Fruit fly (Drosophila melanogaster) whole organism, wandering third instar larva: ENCODE data around the gene sas.

Experiments used
- CG32264 ChIP-seq: fragments of 200-800 bp; sonication (Bioruptor generic); optimal IDR thresholded peaks from 2 replicates; lab custom pipeline; 2016; ENCODE audit warnings: missing biosample characterization, missing genetic modification characterization
- CG9705 ChIP-seq: fragments of 200-800 bp; sonication (Bioruptor generic); optimal IDR thresholded peaks from 2 replicates; lab custom pipeline; 2018; ENCODE audit warnings: missing biosample characterization, mild to moderate bottlenecking, missing genetic modification characterization
- CrebA ChIP-seq: fragments of 200-800 bp; sonication (Bioruptor generic); optimal IDR thresholded peaks from 2 replicates; lab custom pipeline; 2016; ENCODE audit warnings: missing biosample characterization, mild to moderate bottlenecking, missing genetic modification characterization, borderline replicate concordance
- Dfd ChIP-seq: fragments of >200 bp; optimal IDR thresholded peaks from 2 replicates; lab custom pipeline; 2017; ENCODE audit warnings: missing biosample characterization, missing genetic modification characterization
- Dif ChIP-seq: fragments of 200-275, 200-300 bp; sonication (Bioruptor generic); optimal IDR thresholded peaks from 2 replicates; lab custom pipeline; 2018; ENCODE audit warnings: missing biosample characterization, missing genetic modification characterization; ENCODE audit not compliant: partially characterized antibody
- GATAd ChIP-seq: sonication (Bioruptor generic); optimal IDR thresholded peaks from 2 replicates; lab custom pipeline; 2016; ENCODE audit warnings: missing biosample characterization, missing genetic modification characterization
- HLH106 ChIP-seq: fragments of 200-800 bp; optimal IDR thresholded peaks from 3 replicates; lab custom pipeline; 2019; ENCODE audit warnings: missing biosample characterization, mild to moderate bottlenecking, missing genetic modification characterization, moderate library complexity
- Hnf4 ChIP-seq: fragments of 200-800 bp; sonication (Bioruptor generic); optimal IDR thresholded peaks from 2 replicates; lab custom pipeline; 2016; ENCODE audit warnings: missing biosample characterization, mild to moderate bottlenecking, missing genetic modification characterization
- Hr78 ChIP-seq: fragments of >200 bp; optimal IDR thresholded peaks from 2 replicates; lab custom pipeline; 2017; ENCODE audit warnings: missing biosample characterization, missing genetic modification characterization
- Hr83 ChIP-seq: fragments of 200-300 bp; sonication (Bioruptor generic); optimal IDR thresholded peaks from 2 replicates; lab custom pipeline; 2016; ENCODE audit warnings: missing biosample characterization, mild to moderate bottlenecking, missing genetic modification characterization, moderate library complexity; ENCODE audit not compliant: poor library complexity, severe bottlenecking
- Jra ChIP-seq: sonication (Bioruptor generic); optimal IDR thresholded peaks from 2 replicates; lab custom pipeline; 2016; ENCODE audit warnings: missing biosample characterization, missing genetic modification characterization
- Mio ChIP-seq: sonication (Bioruptor generic); optimal IDR thresholded peaks from 2 replicates; lab custom pipeline; 2016; ENCODE audit warnings: missing biosample characterization, missing genetic modification characterization
- Myc ChIP-seq: fragments of >200 bp; optimal IDR thresholded peaks from 2 replicates; lab custom pipeline; 2017
- N ChIP-seq: fragments of >200 bp; optimal IDR thresholded peaks from 2 replicates; lab custom pipeline; 2018; ENCODE audit warnings: missing biosample characterization, missing external identifiers, missing genetic modification characterization
- Sp1 ChIP-seq: fragments of 200-800 bp; sonication (Bioruptor generic); optimal IDR thresholded peaks from 3 replicates; lab custom pipeline; 2019; ENCODE audit warnings: missing biosample characterization, mild to moderate bottlenecking, missing genetic modification characterization, moderate library complexity
- Vsx2 ChIP-seq: fragments of 200-300, 225-300 bp; sonication (Bioruptor generic); optimal IDR thresholded peaks from 2 replicates; lab custom pipeline; 2018; ENCODE audit warnings: missing biosample characterization, missing genetic modification characterization; ENCODE audit not compliant: partially characterized antibody
- br ChIP-seq: fragments of 200-800 bp; sonication (Bioruptor generic); optimal IDR thresholded peaks from 2 replicates; lab custom pipeline; 2016; ENCODE audit warnings: missing biosample characterization, missing genetic modification characterization
- brk ChIP-seq: fragments of 200-800 bp; sonication (Bioruptor generic); optimal IDR thresholded peaks from 2 replicates; lab custom pipeline; 2016; ENCODE audit warnings: missing biosample characterization, mild to moderate bottlenecking, missing genetic modification characterization
- dl ChIP-seq, 2 experiments: fragments of 175-275, 200-275 bp in 1 of 2; fragments of 200-275 bp in 1 of 2; sonication (Bioruptor generic); optimal IDR thresholded peaks; lab custom pipeline; 2018; ENCODE audit warnings: mild to moderate bottlenecking in 2 of 2, missing biosample characterization in 2 of 2, missing genetic modification characterization in 2 of 2, moderate library complexity in 2 of 2; ENCODE audit not compliant: partially characterized antibody in 2 of 2, insufficient read depth in 1 of 2
- dmrt93B ChIP-seq: fragments of 200-800 bp; sonication (Bioruptor generic); optimal IDR thresholded peaks from 2 replicates; lab custom pipeline; 2018; ENCODE audit warnings: missing biosample characterization, mild to moderate bottlenecking, missing genetic modification characterization
- dsf ChIP-seq: sonication (Bioruptor generic); optimal IDR thresholded peaks from 2 replicates; lab custom pipeline; 2016; ENCODE audit warnings: missing biosample characterization, missing genetic modification characterization, borderline replicate concordance
- ey ChIP-seq: fragments of 200-800 bp; sonication (Bioruptor generic); optimal IDR thresholded peaks from 2 replicates; lab custom pipeline; 2016; ENCODE audit warnings: missing biosample characterization, missing genetic modification characterization
- foxo ChIP-seq, 2 experiments: fragments of 200-800 bp; sonication (Bioruptor generic); optimal IDR thresholded peaks; 2 replicates in 1 of 2; 3 replicates in 1 of 2; lab custom pipeline; 2016 to 2017; ENCODE audit warnings: missing biosample characterization in 2 of 2, missing genetic modification characterization in 2 of 2
- h ChIP-seq: fragments of 200-800 bp; sonication (Bioruptor generic); optimal IDR thresholded peaks from 3 replicates; lab custom pipeline; 2016; ENCODE audit warnings: missing biosample characterization, mild to moderate bottlenecking, missing genetic modification characterization
- jim ChIP-seq: fragments of 175-275, 200-325 bp; sonication (Bioruptor generic); optimal IDR thresholded peaks from 2 replicates; lab custom pipeline; 2016; ENCODE audit warnings: missing biosample characterization, mild to moderate bottlenecking, missing genetic modification characterization
- lola ChIP-seq: fragments of >200 bp; optimal IDR thresholded peaks from 2 replicates; lab custom pipeline; 2017; ENCODE audit warnings: missing biosample characterization, missing genetic modification characterization
- psq ChIP-seq: fragments of 200-800 bp; sonication (Bioruptor generic); optimal IDR thresholded peaks from 3 replicates; lab custom pipeline; 2017; ENCODE audit warnings: missing biosample characterization, mild to moderate bottlenecking, missing genetic modification characterization, moderate library complexity
- sage ChIP-seq: fragments of 200-800 bp; sonication (Bioruptor generic); optimal IDR thresholded peaks from 2 replicates; lab custom pipeline; 2016; ENCODE audit warnings: missing biosample characterization, mild to moderate bottlenecking, missing genetic modification characterization
- sv ChIP-seq: fragments of 200-800 bp; sonication (Bioruptor generic); optimal IDR thresholded peaks from 3 replicates; lab custom pipeline; 2016; ENCODE audit warnings: missing biosample characterization, missing genetic modification characterization
- tai ChIP-seq: sonication (Bioruptor generic); optimal IDR thresholded peaks from 2 replicates; lab custom pipeline; 2016; ENCODE audit warnings: missing biosample characterization, missing genetic modification characterization
- woc ChIP-seq: sonication (Bioruptor generic); optimal IDR thresholded peaks from 2 replicates; lab custom pipeline; 2016; ENCODE audit warnings: missing biosample characterization, mild to moderate bottlenecking, missing genetic modification characterization

The sas gene

dm6 chr3R:7187989-7188388, 25.4 kb downstream of the sas start:
- no peak for TF ChIP-seq sage (GFP tag; lab: Kevin White, UChicago)
- TF ChIP-seq Dfd = no peak
- TF ChIP-seq jim (GFP tag; lab: Kevin White, UChicago) = no peak
- TF ChIP-seq Dif = no peak
- TF ChIP-seq br (GFP tag; lab: Kevin White, UChicago) = no peak
- no peak for TF ChIP-seq CrebA
- TF ChIP-seq Mio (GFP tag; lab: Kevin White, UChicago) = no peak
- no peak for TF ChIP-seq Hr78 (GFP tag; lab: Kevin White, UChicago)
- TF ChIP-seq psq (GFP tag; lab: Kevin White, UChicago) = no peak
- TF ChIP-seq ey (GFP tag; lab: Kevin White, UChicago) = no peak
- no peak for TF ChIP-seq Vsx2 (GFP tag; lab: Kevin White, UChicago)
- TF ChIP-seq Hnf4 (GFP tag; lab: Kevin White, UChicago) = no peak
- no peak for TF ChIP-seq sv (GFP tag; lab: Kevin White, UChicago)
- no peak for TF ChIP-seq HLH106
- TF ChIP-seq brk (GFP tag; lab: Kevin White, UChicago) = no peak
- no peak for TF ChIP-seq dl (GFP tag; optimal IDR thresholded peaks at IDR 0.05; lab: Kevin White, UChicago; ENCODE audit: insufficient read depth in 1 of 2, partially characterized antibody in 2 of 2)
- no peak for TF ChIP-seq dmrt93B (GFP tag; lab: Kevin White, UChicago)

DNA sequence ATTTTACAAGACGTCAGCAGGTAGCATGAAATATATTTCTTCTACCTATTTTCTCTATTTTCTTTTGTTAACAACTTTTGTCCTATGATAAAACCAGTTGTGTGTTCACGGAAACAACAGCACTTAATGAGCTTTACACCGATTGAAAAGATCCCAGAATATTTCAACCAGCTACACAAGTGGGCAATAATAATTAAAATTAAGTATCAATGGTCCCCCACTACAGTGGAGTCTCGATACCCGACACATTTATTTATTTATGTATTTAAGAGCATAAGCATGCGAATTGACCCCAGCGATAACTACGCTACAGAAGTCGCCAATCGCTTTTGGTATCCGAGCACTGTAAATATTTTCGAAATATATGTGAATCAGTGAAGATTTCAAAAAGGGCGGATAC, 26.1 kb downstream of the sas start:
- TF ChIP-seq foxo (GFP tag; optimal IDR thresholded peaks at IDR 0.05; lab: Kevin White, UChicago) (no peak), brk (GFP tag; lab: Kevin White, UChicago) (no peak), Vsx2 (GFP tag; lab: Kevin White, UChicago) (no peak), GATAd (no peak), lola (no peak), Myc (lab: Kevin White, UChicago) (no peak)

DNA sequence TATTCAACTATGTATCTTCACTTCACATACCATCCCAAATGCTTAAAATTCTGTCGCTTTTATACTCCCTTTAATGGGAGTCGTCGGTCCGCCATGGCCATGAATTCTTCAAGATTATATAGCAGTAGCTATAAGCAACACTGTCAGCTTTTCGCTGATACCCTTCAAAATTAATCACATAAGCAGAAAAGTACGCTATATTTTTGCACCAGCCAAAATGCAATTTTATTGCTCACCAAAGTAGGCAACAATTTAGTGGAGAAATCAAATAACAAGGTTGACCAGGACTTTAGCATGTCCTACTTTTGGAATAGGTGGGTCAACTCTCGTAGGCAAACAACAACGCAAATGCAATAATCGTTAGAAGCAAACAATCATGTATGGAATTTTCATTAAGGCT, 37.2 kb downstream of the sas start:
- TF ChIP-seq h (GFP tag; lab: Kevin White, UChicago) (no peak), Hr83 (GFP tag; lab: Kevin White, UChicago) (no peak), ey (GFP tag; lab: Kevin White, UChicago) (no peak), CG9705 (no peak), Hr78 (GFP tag; lab: Kevin White, UChicago) (no peak), dsf (GFP tag; lab: Kevin White, UChicago) (no peak), lola (peak; percentile 7), CG32264 (GFP tag; lab: Kevin White, UChicago) (no peak), Myc (lab: Kevin White, UChicago) (peak; percentile 90), woc (GFP tag; lab: Kevin White, UChicago) (no peak), N (GFP tag; lab: Kevin White, UChicago) (peak; percentile 76), Jra (GFP tag; lab: Kevin White, UChicago) (no peak), psq (GFP tag; lab: Kevin White, UChicago) (no peak), Dif (peak; percentile 54), Vsx2 (GFP tag; lab: Kevin White, UChicago) (peak; percentile 81), dmrt93B (GFP tag; lab: Kevin White, UChicago) (no peak), dl (GFP tag; optimal IDR thresholded peaks at IDR 0.05; lab: Kevin White, UChicago; ENCODE audit: insufficient read depth in 1 of 2, partially characterized antibody in 2 of 2) (peak in 1 of 2 experiments; percentile 31), tai (GFP tag; lab: Kevin White, UChicago) (no peak), Dfd (no peak)

DNA sequence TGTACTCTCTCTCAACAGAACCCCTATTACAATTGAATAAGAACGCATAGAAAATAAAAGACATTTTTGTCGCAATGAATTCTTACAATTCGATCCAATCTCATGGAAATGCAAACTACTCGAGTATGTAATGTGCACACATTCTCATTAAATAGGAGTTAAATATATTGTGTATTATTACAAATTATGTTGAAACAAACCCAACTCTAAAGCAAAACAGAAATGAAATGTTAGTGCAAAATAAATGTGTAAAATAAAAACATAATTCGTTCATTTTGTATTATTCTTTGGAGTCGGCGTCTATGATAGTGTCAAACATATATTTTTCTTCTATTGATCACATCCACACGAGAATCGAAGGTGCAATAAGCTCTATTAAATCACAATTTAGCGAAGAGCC, 38.1 kb downstream of the sas start, which contains the start of gene CG14609:
Gene CG14609, plus strand, starts transcription at position 301 of the 400 bp plus-strand sequence.
- TF ChIP-seq Mio (GFP tag; lab: Kevin White, UChicago) (no peak), Hr83 (GFP tag; lab: Kevin White, UChicago) (no peak), Sp1 (GFP tag; lab: Kevin White, UChicago) (no peak), CG9705 (no peak), GATAd (no peak), sv (GFP tag; lab: Kevin White, UChicago) (no peak), Vsx2 (GFP tag; lab: Kevin White, UChicago) (no peak), Dif (no peak), dl (GFP tag; optimal IDR thresholded peaks at IDR 0.05; lab: Kevin White, UChicago; ENCODE audit: insufficient read depth in 1 of 2, partially characterized antibody in 2 of 2) (no peak)
